Worm (Caenorhabditis elegans): ENCODE results near the gene F02E11.7.

DNA sequence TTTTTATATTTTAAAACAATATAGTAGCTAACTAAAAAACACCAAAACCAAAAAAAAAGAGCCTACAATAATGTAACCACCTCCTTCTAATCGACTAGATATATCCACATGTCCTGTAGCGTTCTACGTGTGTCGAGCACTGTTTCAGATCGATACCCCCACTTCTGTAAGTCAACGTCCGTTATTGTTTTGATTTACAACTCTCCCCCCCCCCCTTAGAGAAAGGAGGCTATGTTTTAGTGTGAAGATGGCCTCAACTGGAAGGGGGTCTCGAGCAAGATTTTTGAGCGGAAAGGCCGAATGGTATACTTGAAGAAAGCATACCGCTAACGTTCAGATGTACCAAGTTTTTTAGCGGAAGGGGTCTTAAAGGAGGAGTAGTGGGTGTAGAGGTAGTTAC, 10.2 kb downstream of the F02E11.7 start, which contains the start of gene F02E11.4:
- no peak for TF ChIP-seq fos-1 (tag; optimal IDR thresholded peaks at IDR 0.05)
- no peak for TF ChIP-seq efl-1 (optimal IDR thresholded peaks at IDR 0.05)
- TF ChIP-seq efl-1 (GFP tag; optimal IDR thresholded peaks at IDR 0.05 in 1 of 2) = no peak
- no peak for TF ChIP-seq pqm-1 (tag; optimal IDR thresholded peaks at IDR 0.05)
- TF ChIP-seq aha-1 (tag; optimal IDR thresholded peaks at IDR 0.05) = no peak
- no peak for TF ChIP-seq fkh-4 (tag; optimal IDR thresholded peaks at IDR 0.05; ENCODE audit: borderline replicate concordance)
- TF ChIP-seq ceh-82 (tag; optimal IDR thresholded peaks at IDR 0.05) = no peak

All from whole organism, L1 larva.